Worm (Caenorhabditis elegans): ENCODE results near the gene E02H9.1.
"Not testable (repeated sequence)": the region's sequence is repeated elsewhere in the genome, so short reads cannot be mapped to it uniquely, and the experiment has no call there.

E02H9.1 gene

ce11 chrIII:2468202-2468601 lies at the start of gene E02H9.1, which contains the start of gene E02H9.9:
Gene E02H9.1 (plus strand): TSS chrIII:2468486.
Gene E02H9.9 (minus strand): TSS chrIII:2468302.
- TF ChIP-seq hmbx-1 (tag; optimal IDR thresholded peaks at IDR 0.05): no peak
- no peak for TF ChIP-seq sea-1 (GFP tag; conservative IDR thresholded peaks at IDR 0.05)
- no peak for TF ChIP-seq tbx-11 (GFP tag; IDR thresholded peaks at IDR 0.05)
- no peak for TF ChIP-seq hmg-4 (GFP tag; optimal IDR thresholded peaks at IDR 0.05)
- no peak for TF ChIP-seq ets-7 (tag; optimal IDR thresholded peaks at IDR 0.05)
- TF ChIP-seq tbx-37 (GFP tag; conservative IDR thresholded peaks at IDR 0.05): no peak
- no peak for TF ChIP-seq ceh-36 (tag; optimal IDR thresholded peaks at IDR 0.05)
- TF ChIP-seq aly-1 (tag; optimal IDR thresholded peaks at IDR 0.05): no peak

ce11 chrIII:2418981-2419380 lies 49.3 kb upstream of the E02H9.1 start:
- TF ChIP-seq B0310.2 (tag; optimal IDR thresholded peaks at IDR 0.05) (no peak), hmbx-1 (tag; optimal IDR thresholded peaks at IDR 0.05) (no peak), tbx-37 (GFP tag; conservative IDR thresholded peaks at IDR 0.05) (no peak), ama-1 (optimal IDR thresholded peaks at IDR 0.05) (no peak), hmg-4 (GFP tag; optimal IDR thresholded peaks at IDR 0.05) (no peak), tbx-11 (GFP tag; IDR thresholded peaks at IDR 0.05) (no peak)

ce11 chrIII:2419504-2419903 lies 48.8 kb upstream of the E02H9.1 start:
- TF ChIP-seq tra-4 (tag; optimal IDR thresholded peaks at IDR 0.05): no peak

DNA sequence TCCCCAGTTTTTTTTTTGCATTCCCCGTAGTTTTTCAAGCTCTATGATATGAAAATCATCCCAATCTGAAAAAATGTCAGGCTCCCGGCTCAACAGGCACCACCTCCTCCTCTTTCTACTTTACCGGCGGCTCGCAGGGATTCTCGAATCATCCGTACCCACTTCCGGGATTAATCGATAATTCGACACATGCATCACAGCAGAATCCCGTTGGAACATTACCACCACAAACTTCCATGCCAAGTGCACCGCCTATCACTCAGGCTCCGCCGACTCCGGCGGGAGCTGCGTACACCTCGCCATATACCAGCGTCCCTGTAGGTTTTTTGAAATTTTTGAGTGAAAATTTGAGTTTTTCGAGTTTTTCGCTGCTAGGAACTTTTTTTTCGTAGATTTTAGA lies 47.1 kb upstream of the E02H9.1 start:
- no peak for TF ChIP-seq ama-1 (optimal IDR thresholded peaks at IDR 0.05)
- TF ChIP-seq hmg-4 (GFP tag; optimal IDR thresholded peaks at IDR 0.05): no peak
- TF ChIP-seq tbx-37 (GFP tag; conservative IDR thresholded peaks at IDR 0.05): no peak
- no peak for TF ChIP-seq aly-1 (tag; optimal IDR thresholded peaks at IDR 0.05)
- TF ChIP-seq sea-1 (GFP tag; conservative IDR thresholded peaks at IDR 0.05): no peak
- TF ChIP-seq ceh-36 (tag; optimal IDR thresholded peaks at IDR 0.05): no peak
- no peak for TF ChIP-seq ets-7 (tag; optimal IDR thresholded peaks at IDR 0.05)
- TF ChIP-seq hmbx-1 (tag; optimal IDR thresholded peaks at IDR 0.05): no peak
- TF ChIP-seq tbx-11 (GFP tag; IDR thresholded peaks at IDR 0.05): no peak
- TF ChIP-seq B0310.2 (tag; optimal IDR thresholded peaks at IDR 0.05): no peak
- TF ChIP-seq pes-1 (GFP tag; IDR thresholded peaks at IDR 0.05): no peak
- TF ChIP-seq scrt-1 (GFP tag; IDR thresholded peaks at IDR 0.05): no peak
- TF ChIP-seq F13C5.2 (tag; optimal IDR thresholded peaks at IDR 0.05): no peak

- TF ChIP-seq aly-1 (tag; optimal IDR thresholded peaks at IDR 0.05) (no peak), tra-4 (tag; optimal IDR thresholded peaks at IDR 0.05) (no peak), hmbx-1 (tag; optimal IDR thresholded peaks at IDR 0.05) (no peak), B0310.2 (tag; optimal IDR thresholded peaks at IDR 0.05) (no peak), ets-7 (tag; optimal IDR thresholded peaks at IDR 0.05) (no peak), pes-1 (GFP tag; IDR thresholded peaks at IDR 0.05) (no peak), ceh-13 (GFP tag; optimal IDR thresholded peaks at IDR 0.05) (no peak), ama-1 (optimal IDR thresholded peaks at IDR 0.05) (no peak)
These were observed 44.6 kb upstream of the E02H9.1 start for ce11 chrIII:2423638-2424037.

DNA sequence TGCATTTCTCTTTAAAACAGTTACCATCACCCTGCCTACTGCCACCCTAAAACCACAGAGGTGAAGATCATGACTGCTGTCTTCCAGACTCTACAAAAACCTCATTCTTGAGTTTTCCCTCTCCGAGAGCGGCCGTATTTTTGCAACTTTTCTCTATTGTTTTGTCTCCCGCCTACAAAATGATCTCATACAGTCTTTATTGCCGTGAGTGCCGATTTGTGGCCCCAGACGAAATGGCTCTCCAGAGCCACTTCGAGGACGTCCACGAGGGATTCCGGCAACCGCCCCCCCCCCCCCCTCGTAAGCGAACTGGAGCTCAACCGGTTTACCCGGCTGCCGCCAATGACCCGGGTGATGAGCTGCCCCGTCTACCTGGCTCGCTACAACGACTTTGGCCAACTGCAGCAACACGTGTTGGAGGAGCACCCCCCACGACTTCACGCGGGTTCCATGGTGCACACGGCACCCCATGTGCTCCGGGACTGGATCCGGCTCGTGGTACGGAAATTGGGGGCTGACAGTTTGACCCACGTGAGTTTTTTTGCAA lies 43.4 kb upstream of the E02H9.1 start:
- peak; percentile 27 for TF ChIP-seq hmg-4 (GFP tag; optimal IDR thresholded peaks at IDR 0.05)
- TF ChIP-seq B0310.2 (tag; optimal IDR thresholded peaks at IDR 0.05): no peak

- no peak for TF ChIP-seq ceh-36 (tag; optimal IDR thresholded peaks at IDR 0.05)
These were observed 42.2 kb upstream of the E02H9.1 start, which contains the start of gene W04B5.8 for ce11 chrIII:2426122-2426521. Gene W04B5.8 (plus strand): TSS chrIII:2426316.

DNA sequence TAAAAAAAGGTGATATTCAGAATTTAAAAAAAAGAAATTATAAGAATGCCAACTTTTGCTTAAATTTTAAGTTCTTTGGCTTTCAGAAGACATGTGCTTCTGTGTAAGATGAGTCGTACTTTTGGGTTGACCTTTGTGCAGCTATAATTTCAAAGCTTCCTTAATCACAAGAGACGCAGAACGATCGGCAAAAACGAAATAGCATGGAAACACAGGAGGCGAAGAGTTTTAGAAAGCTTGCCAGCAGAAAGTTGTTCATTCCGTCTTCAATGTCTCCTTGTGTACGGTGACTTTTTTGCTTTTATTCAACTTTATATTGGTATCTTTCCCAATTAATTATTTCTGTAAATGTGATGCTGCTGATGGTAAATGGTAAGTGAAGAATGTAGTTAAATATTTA lies 35.4 kb upstream of the E02H9.1 start:
- TF ChIP-seq tbx-11 (GFP tag; IDR thresholded peaks at IDR 0.05): no peak

- TF ChIP-seq tra-4 (tag; optimal IDR thresholded peaks at IDR 0.05); ceh-36 (tag; optimal IDR thresholded peaks at IDR 0.05); flt-1 (GFP tag; IDR thresholded peaks at IDR 0.05): not testable (repeated sequence)
These were observed 32.9 kb upstream of the E02H9.1 start, which contains the start of gene W04B5.6 for ce11 chrIII:2435373-2435772. Gene W04B5.6 (minus strand): TSS chrIII:2435473.

DNA sequence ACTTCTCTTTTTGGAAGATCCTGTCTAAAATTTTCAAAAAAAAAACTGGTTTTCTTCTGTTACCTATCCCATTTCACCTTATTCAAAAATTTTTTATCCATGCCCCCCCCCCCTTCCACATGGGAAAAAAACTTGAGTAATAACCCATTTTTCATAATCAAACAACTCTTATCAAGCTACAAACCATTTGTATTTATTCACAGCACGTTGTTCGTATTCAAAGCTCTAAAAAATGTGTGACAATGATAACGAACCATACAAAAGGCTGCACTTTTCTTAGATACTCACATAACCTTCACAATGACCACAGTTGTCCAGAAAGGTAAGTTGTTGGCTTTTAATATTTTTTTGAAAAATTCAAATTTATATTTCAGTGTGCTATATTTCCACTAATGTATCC lies 32.5 kb upstream of the E02H9.1 start, which contains the start of gene E02H9.6:
E02H9.6 (plus strand) TSS at position 301 of the 400 bp plus-strand sequence.
- TF ChIP-seq tra-4, ets-7, ceh-36 (tag; optimal IDR thresholded peaks at IDR 0.05): not testable (repeated sequence)

Data from whole organism, early embryonic.